Worm (Caenorhabditis elegans) whole organism, L4 larva: ENCODE data around the gene F10G7.10.

Source experiments
- aly-2 ChIP-seq: sonication (generic microtip); optimal IDR thresholded peaks from 2 replicates; lab custom pipeline; 2018; ENCODE audit warnings: missing biosample characterization, missing genetic modification characterization
- ama-1 ChIP-seq: fragments of 150-350 bp; optimal IDR thresholded peaks from 2 replicates; lab custom pipeline; 2014; ENCODE audit warnings: inconsistent platforms, mixed read lengths
- daf-19 ChIP-seq: fragments of 200-800 bp; sonication (Bioruptor generic); conservative IDR thresholded peaks from 2 replicates; pipeline ENCODE4 v1.3.6; 2022; ENCODE audit warnings: missing genetic modification characterization, missing compliant biosample characterization
- jun-1 ChIP-seq: fragments of 150-350 bp; optimal IDR thresholded peaks from 2 replicates; lab custom pipeline; 2014; ENCODE audit warnings: missing biosample characterization, missing genetic modification reagents, missing genetic modification characterization
- zfp-2 ChIP-seq: sonication (generic microtip); optimal IDR thresholded peaks from 2 replicates; lab custom pipeline; 2016; ENCODE audit warnings: mild to moderate bottlenecking, missing genetic modification characterization, missing compliant biosample characterization
- ztf-11 ChIP-seq: fragments of 150-350 bp; optimal IDR thresholded peaks from 2 replicates; lab custom pipeline; 2014; ENCODE audit warnings: missing biosample characterization, missing genetic modification characterization

ce11 chrII:4726750-4727384 is 803 bp upstream of the F10G7.10 start:
- TF ChIP-seq aly-2 (tag; lab: Kevin White, UChicago) (no peak), jun-1 (tag; lab: Kevin White, UChicago) (no peak), zfp-2 (no peak), ztf-11 (no peak), ama-1 (lab: Kevin White, UChicago) (peak; percentile 75), daf-19 (no peak)
